Fruit fly (Drosophila melanogaster) S2 (cell line): ENCODE data around the gene tara.

Experiments
- CG8478 ChIP-seq: fragments of >200 bp; optimal IDR thresholded peaks from 2 replicates; lab custom pipeline; 2018
- CTCF ChIP-seq, 2 experiments: fragments of >200 bp; optimal IDR thresholded peaks; 2 replicates each; lab custom pipeline; 2018

DNA sequence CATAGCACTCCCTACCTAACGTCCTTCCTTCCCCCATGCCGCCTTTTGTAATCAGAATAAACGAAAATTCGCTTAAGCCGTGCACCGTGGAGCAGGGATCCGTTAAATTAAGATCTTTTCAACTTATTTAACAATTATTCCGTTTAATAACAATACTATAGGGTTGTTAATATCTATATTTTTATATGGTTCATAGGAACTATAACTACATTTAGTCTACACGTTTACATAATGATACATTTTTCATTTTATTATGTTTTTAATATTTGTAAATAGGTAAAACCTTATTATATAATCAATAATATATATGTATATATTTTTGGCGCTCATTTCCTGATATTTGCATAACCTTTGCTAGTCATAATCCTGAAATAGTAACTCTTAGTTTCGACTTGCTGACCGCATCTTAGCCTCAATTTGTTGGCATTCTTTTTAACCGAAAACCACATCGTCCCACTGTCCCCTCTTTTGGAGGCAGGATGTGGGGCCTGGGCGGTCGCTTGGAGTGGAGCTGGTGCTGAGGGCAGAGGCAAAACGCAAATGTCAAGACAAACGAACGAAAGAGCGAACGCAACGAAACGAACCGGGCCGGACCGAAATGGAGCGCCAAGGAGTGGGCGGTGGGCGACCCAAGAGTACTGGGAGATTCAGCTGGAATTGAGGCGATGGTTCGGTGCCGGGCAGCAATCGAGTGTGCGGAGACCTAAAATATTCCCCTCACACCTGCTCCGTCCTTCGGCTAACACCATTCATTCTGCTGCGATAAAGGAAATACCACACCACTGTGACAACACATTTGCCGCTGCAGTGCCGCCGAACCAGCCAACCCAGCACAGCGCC is 15.5 kb upstream of the tara start:
- TF ChIP-seq CG8478 (lab: Kevin White, UChicago) (no peak), CTCF (optimal IDR thresholded peaks at IDR 0.05; lab: Kevin White, UChicago) (no peak)
